Fruit fly (Drosophila melanogaster): ENCODE data around the gene RabGGTb.

DNA sequence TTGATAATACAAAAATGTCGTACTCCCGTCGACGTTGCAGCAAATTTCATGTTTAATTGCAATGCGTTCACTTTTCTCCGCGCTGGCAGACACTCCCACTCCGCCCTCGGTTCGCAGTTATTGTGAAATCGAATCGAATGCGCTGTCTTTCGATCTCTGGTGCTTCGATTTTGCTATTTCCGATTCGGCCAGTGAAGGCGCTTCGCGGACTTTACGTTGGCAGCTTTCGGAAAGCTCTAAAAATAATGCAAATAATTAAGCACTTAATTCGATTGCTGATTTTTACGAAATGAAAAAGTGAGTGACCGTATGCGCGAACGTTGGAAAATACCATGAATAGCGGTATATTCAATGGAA, 4.7 kb upstream of the RabGGTb start, which contains the start of gene Ifrd1:
- no peak for TF ChIP-seq CG8478 (optimal IDR thresholded peaks at IDR 0.05)
- no peak for TF ChIP-seq CTCF (optimal IDR thresholded peaks at IDR 0.05)

All from S2 (cell line).